5 fruit fly cellular contexts compared by ENCODE assay signal in the genomic region with DNA sequence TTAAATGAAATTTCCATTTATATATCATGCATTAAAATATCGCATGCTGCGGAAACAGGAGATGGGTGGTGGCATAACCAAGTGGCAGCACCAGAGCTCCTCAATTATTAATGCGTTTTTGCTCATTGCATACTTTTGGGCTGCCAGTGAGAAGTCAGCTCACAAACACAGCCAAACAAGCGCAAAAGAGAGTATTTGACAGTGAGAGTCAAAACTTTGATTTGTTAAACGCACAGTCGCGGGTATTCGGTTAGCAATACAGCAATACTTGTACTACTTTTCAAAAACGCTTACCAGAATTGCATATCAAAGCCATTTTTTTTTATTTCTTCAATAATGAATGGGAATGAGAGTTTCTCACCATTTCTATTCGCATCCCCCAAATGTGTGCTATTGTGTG.
TF ChIP-seq lines count a peak whose summit lies in the region.

No protein-coding gene starts in this region.

- peak; percentile 36 for TF ChIP-seq CTCF in whole organism, embryonic (GFP tag; optimal IDR thresholded peaks at IDR 0.05; lab: Kevin White, UChicago)

TF ChIP-seq in whole organism, adult, 20 proteins besides CTCF, POLR2A, EP300 and RAD21:
- TF ChIP-seq Clk (GFP tag; optimal IDR thresholded peaks at IDR 0.05; lab: Kevin White, UChicago) (no peak), kay (GFP tag; lab: Kevin White, UChicago; ENCODE audit: borderline replicate concordance) (no peak), Hr96 (GFP tag; optimal IDR thresholded peaks at IDR 0.05; lab: Kevin White, UChicago) (no peak), cic (GFP tag; optimal IDR thresholded peaks at IDR 0.05; lab: Kevin White, UChicago) (no peak), CG12768 (GFP tag; optimal IDR thresholded peaks at IDR 0.05; lab: Kevin White, UChicago) (no peak), bab1 (GFP tag; optimal IDR thresholded peaks at IDR 0.05; lab: Kevin White, UChicago) (peak; percentile 18), CG14711 (tag; optimal IDR thresholded peaks at IDR 0.05; lab: Kevin White, UChicago) (no peak)

TF ChIP-seq in whole organism, embryonic, 481 proteins besides CTCF, POLR2A, EP300 and RAD21 (continues in another document):
- TF ChIP-seq Abd-B (GFP tag; optimal IDR thresholded peaks at IDR 0.05; lab: Kevin White, UChicago) (no peak), hkb (optimal IDR thresholded peaks at IDR 0.05; lab: Kevin White, UChicago) (peak; percentile 24), hkb (GFP tag; IDR thresholded peaks at IDR 0.05; lab: Robert Waterston, UW) (peak; percentile 27; the same call in 1 of the 2 replicates), ken (GFP tag; IDR thresholded peaks at IDR 0.05; lab: Robert Waterston, UW) (peak; percentile 53; the same call in 1 of the 3 replicates), CG15269 (tag; optimal IDR thresholded peaks at IDR 0.05; lab: Kevin White, UChicago) (no peak), unpg (GFP tag; optimal IDR thresholded peaks at IDR 0.05; lab: Kevin White, UChicago) (peak; percentile 21), seq (GFP tag; IDR thresholded peaks at IDR 0.05; lab: Robert Waterston, UW) (no peak), pum (GFP tag; optimal IDR thresholded peaks at IDR 0.05; lab: Kevin White, UChicago) (no peak), CG17359 (tag; optimal IDR thresholded peaks at IDR 0.05; lab: Kevin White, UChicago) (no peak), fu2 (GFP tag; optimal IDR thresholded peaks at IDR 0.05; lab: Kevin White, UChicago) (no peak), Blimp-1 (GFP tag; optimal IDR thresholded peaks at IDR 0.05; lab: Kevin White, UChicago) (peak; percentile 14), Hr39 (optimal IDR thresholded peaks at IDR 0.05; lab: Kevin White, UChicago) (no peak), Xbp1 (GFP tag; optimal IDR thresholded peaks at IDR 0.05; lab: Kevin White, UChicago) (peak; percentile 25), Hr3 (GFP tag; optimal IDR thresholded peaks at IDR 0.05; lab: Kevin White, UChicago) (no peak), ci (GFP tag; IDR thresholded peaks at IDR 0.05; lab: Robert Waterston, UW) (peak; percentile 68; the same call in 2 of the 3 replicates), CG1024 (GFP tag; IDR thresholded peaks at IDR 0.05; lab: Robert Waterston, UW) (no peak), gcm (GFP tag; optimal IDR thresholded peaks at IDR 0.05; lab: Kevin White, UChicago) (no peak), Poxn (GFP tag; IDR thresholded peaks at IDR 0.05; lab: Robert Waterston, UW) (no peak), CG14667 (GFP tag; IDR thresholded peaks at IDR 0.05; lab: Robert Waterston, UW) (no peak), CG13424 (tag; optimal IDR thresholded peaks at IDR 0.05; lab: Kevin White, UChicago) (peak; percentile 1)

TF ChIP-seq in whole organism, prepupa, 60 proteins besides CTCF, POLR2A, EP300 and RAD21 (continues in another document):
- peak; percentile 28; the same call in 1 of the 3 replicates for TF ChIP-seq CG6163 (GFP tag; IDR thresholded peaks at IDR 0.05; lab: Robert Waterston, UW)
- TF ChIP-seq Sox15 (GFP tag; optimal IDR thresholded peaks at IDR 0.05; lab: Kevin White, UChicago): no peak
- TF ChIP-seq vri (GFP tag; optimal IDR thresholded peaks at IDR 0.05; lab: Kevin White, UChicago): no peak
- TF ChIP-seq CG3919 (GFP tag; optimal IDR thresholded peaks at IDR 0.05; lab: Kevin White, UChicago): no peak
- no peak for TF ChIP-seq CG9139 (GFP tag; optimal IDR thresholded peaks at IDR 0.05; lab: Kevin White, UChicago)
- TF ChIP-seq CG34406 (GFP tag; optimal IDR thresholded peaks at IDR 0.05; lab: Kevin White, UChicago): no peak
- TF ChIP-seq Hr38 (GFP tag; optimal IDR thresholded peaks at IDR 0.05; lab: Kevin White, UChicago): no peak
- TF ChIP-seq CG32006 (GFP tag; optimal IDR thresholded peaks at IDR 0.05; lab: Kevin White, UChicago): peak; percentile 40
- no peak for TF ChIP-seq Met (GFP tag; optimal IDR thresholded peaks at IDR 0.05; lab: Kevin White, UChicago)
- TF ChIP-seq ss (GFP tag; optimal IDR thresholded peaks at IDR 0.05; lab: Kevin White, UChicago): no peak
- TF ChIP-seq CG11762 (GFP tag; optimal IDR thresholded peaks at IDR 0.05; lab: Kevin White, UChicago; ENCODE audit: insufficient read depth): no peak
- TF ChIP-seq CG7368 (GFP tag; optimal IDR thresholded peaks at IDR 0.05; lab: Kevin White, UChicago): no peak
- TF ChIP-seq Smox (GFP tag; optimal IDR thresholded peaks at IDR 0.05; lab: Kevin White, UChicago): peak; percentile 19
- no peak for TF ChIP-seq CG15336 (GFP tag; IDR thresholded peaks at IDR 0.05; lab: Robert Waterston, UW)
- no peak for TF ChIP-seq spab (GFP tag; optimal IDR thresholded peaks at IDR 0.05; lab: Kevin White, UChicago)
- TF ChIP-seq pdm3 (GFP tag; optimal IDR thresholded peaks at IDR 0.05; lab: Kevin White, UChicago): no peak
- peak; percentile 0 for TF ChIP-seq Sox14 (GFP tag; optimal IDR thresholded peaks at IDR 0.05; lab: Kevin White, UChicago)
- peak; percentile 28 for TF ChIP-seq Hr39 (GFP tag; optimal IDR thresholded peaks at IDR 0.05; lab: Kevin White, UChicago)
- TF ChIP-seq Hr4 (GFP tag; optimal IDR thresholded peaks at IDR 0.05; lab: Kevin White, UChicago): peak; percentile 35
- no peak for TF ChIP-seq acj6 (GFP tag; optimal IDR thresholded peaks at IDR 0.05; lab: Kevin White, UChicago)
- TF ChIP-seq Blimp-1 (GFP tag; optimal IDR thresholded peaks at IDR 0.05; lab: Kevin White, UChicago): no peak

TF ChIP-seq in whole organism, pupa, 21 proteins besides CTCF, POLR2A, EP300 and RAD21:
- peak; percentile 25 for TF ChIP-seq CG14655 (GFP tag; optimal IDR thresholded peaks at IDR 0.05; lab: Kevin White, UChicago)
- no peak for TF ChIP-seq CG34367 (tag; optimal IDR thresholded peaks at IDR 0.05; lab: Kevin White, UChicago)
- peak; percentile 8 for TF ChIP-seq CG8301 (tag; optimal IDR thresholded peaks at IDR 0.05; lab: Kevin White, UChicago)
- TF ChIP-seq CG12605 (GFP tag; IDR thresholded peaks at IDR 0.05; lab: Robert Waterston, UW): peak; percentile 17; the same call in 1 of the 2 replicates
- TF ChIP-seq Ets98B (GFP tag; IDR thresholded peaks at IDR 0.05; lab: Robert Waterston, UW): no peak
- no peak for TF ChIP-seq EcR (GFP tag; optimal IDR thresholded peaks at IDR 0.05; lab: Kevin White, UChicago)
- no peak; the same call in 1 of the 2 replicates for TF ChIP-seq CG32121 (GFP tag; IDR thresholded peaks at IDR 0.05; lab: Robert Waterston, UW)
- TF ChIP-seq CG9948 (tag; optimal IDR thresholded peaks at IDR 0.05; lab: Kevin White, UChicago): no peak
- no peak for TF ChIP-seq CG13204 (GFP tag; optimal IDR thresholded peaks at IDR 0.05; lab: Kevin White, UChicago)
- TF ChIP-seq Pif1A (GFP tag; optimal IDR thresholded peaks at IDR 0.05; lab: Kevin White, UChicago): peak; percentile 19
- peak; percentile 31 for TF ChIP-seq D1 (tag; optimal IDR thresholded peaks at IDR 0.05; lab: Kevin White, UChicago)

TF ChIP-seq in whole organism, wandering third instar larva, 38 proteins besides CTCF, POLR2A, EP300 and RAD21:
- TF ChIP-seq dl (GFP tag; optimal IDR thresholded peaks at IDR 0.05; lab: Kevin White, UChicago; ENCODE audit: insufficient read depth in 1 of 2, partially characterized antibody in 2 of 2): no peak
- TF ChIP-seq Hr78 (GFP tag; optimal IDR thresholded peaks at IDR 0.05; lab: Kevin White, UChicago): no peak
- no peak for TF ChIP-seq Hnf4 (GFP tag; optimal IDR thresholded peaks at IDR 0.05; lab: Kevin White, UChicago)
- TF ChIP-seq Mio (GFP tag; optimal IDR thresholded peaks at IDR 0.05; lab: Kevin White, UChicago): no peak
- no peak for TF ChIP-seq dmrt93B (GFP tag; optimal IDR thresholded peaks at IDR 0.05; lab: Kevin White, UChicago)
- TF ChIP-seq CG9705 (GFP tag; optimal IDR thresholded peaks at IDR 0.05; lab: Kevin White, UChicago): peak; percentile 16
- no peak for TF ChIP-seq CG32264 (GFP tag; optimal IDR thresholded peaks at IDR 0.05; lab: Kevin White, UChicago)
- TF ChIP-seq Rel (GFP tag; optimal IDR thresholded peaks at IDR 0.05; lab: Kevin White, UChicago): peak; percentile 4
- TF ChIP-seq Rel (tag; optimal IDR thresholded peaks at IDR 0.05; lab: Kevin White, UChicago): peak; percentile 12
- no peak for TF ChIP-seq Vsx2 (GFP tag; optimal IDR thresholded peaks at IDR 0.05; lab: Kevin White, UChicago; ENCODE audit: partially characterized antibody)
- TF ChIP-seq CrebA (GFP tag; optimal IDR thresholded peaks at IDR 0.05; lab: Kevin White, UChicago; ENCODE audit: borderline replicate concordance): no peak
- TF ChIP-seq HLH106 (tag; optimal IDR thresholded peaks at IDR 0.05; lab: Kevin White, UChicago): peak; percentile 8
- peak; percentile 44 for TF ChIP-seq Myc (optimal IDR thresholded peaks at IDR 0.05; lab: Kevin White, UChicago)
- peak in 1 of 2 experiments; percentile 32 for TF ChIP-seq foxo (GFP tag; optimal IDR thresholded peaks at IDR 0.05; lab: Kevin White, UChicago)
- no peak for TF ChIP-seq fru (GFP tag; optimal IDR thresholded peaks at IDR 0.05; lab: Kevin White, UChicago)
- peak; percentile 8 for TF ChIP-seq Dif (GFP tag; optimal IDR thresholded peaks at IDR 0.05; lab: Kevin White, UChicago; ENCODE audit: partially characterized antibody)
- no peak for TF ChIP-seq Dfd (GFP tag; optimal IDR thresholded peaks at IDR 0.05; lab: Kevin White, UChicago)
- TF ChIP-seq Sp1 (GFP tag; optimal IDR thresholded peaks at IDR 0.05; lab: Kevin White, UChicago): peak; percentile 4
- TF ChIP-seq br (GFP tag; optimal IDR thresholded peaks at IDR 0.05; lab: Kevin White, UChicago): no peak
- TF ChIP-seq OdsH (GFP tag; optimal IDR thresholded peaks at IDR 0.05; lab: Kevin White, UChicago): peak; percentile 34
- TF ChIP-seq GATAd (GFP tag; optimal IDR thresholded peaks at IDR 0.05; lab: Kevin White, UChicago): no peak
